Worm (Caenorhabditis elegans) whole organism, L3 larva: ENCODE results near the gene ift-81.
A peak's percentile ranks its signal among the peaks of the same experiment; 100 is the strongest.

ENCODE experiments used
- ZK546.5 ChIP-seq: sonication (generic microtip); optimal IDR thresholded peaks from 2 replicates; lab custom pipeline; 2017; ENCODE audit warnings: missing biosample characterization, missing genetic modification characterization
- aly-2 ChIP-seq: fragments of 150-350 bp; optimal IDR thresholded peaks from 2 replicates; lab custom pipeline; 2014; ENCODE audit warnings: missing biosample characterization, missing genetic modification characterization
- ama-1 ChIP-seq: fragments of 150-350 bp; optimal IDR thresholded peaks from 2 replicates; lab custom pipeline; 2018
- ceh-16 ChIP-seq: sonication (generic microtip); optimal IDR thresholded peaks from 2 replicates; lab custom pipeline; 2017; ENCODE audit warnings: missing biosample characterization, missing genetic modification characterization
- ceh-28 ChIP-seq: fragments of 150-350 bp; optimal IDR thresholded peaks from 2 replicates; lab custom pipeline; 2014; ENCODE audit warnings: missing biosample characterization, missing genetic modification reagents, missing genetic modification characterization
- ceh-82 ChIP-seq: fragments of 150-350 bp; optimal IDR thresholded peaks from 2 replicates; lab custom pipeline; 2014; ENCODE audit warnings: missing biosample characterization, missing genetic modification characterization
- ceh-9 ChIP-seq: sonication (generic microtip); optimal IDR thresholded peaks from 2 replicates; lab custom pipeline; 2018; ENCODE audit warnings: missing biosample characterization, missing genetic modification characterization
- daf-12 ChIP-seq: fragments of 150-350 bp; optimal IDR thresholded peaks from 2 replicates; lab custom pipeline; 2014; ENCODE audit warnings: missing biosample characterization, missing genetic modification reagents, missing genetic modification characterization
- elt-2 ChIP-seq: sonication (generic microtip); optimal IDR thresholded peaks from 2 replicates; lab custom pipeline; 2016; ENCODE audit warnings: missing genetic modification reagents, mild to moderate bottlenecking, missing genetic modification characterization, missing compliant biosample characterization
- fkh-10 ChIP-seq: sonication (generic microtip); optimal IDR thresholded peaks from 2 replicates; lab custom pipeline; 2017; ENCODE audit warnings: missing biosample characterization, missing genetic modification reagents, missing genetic modification characterization
- hmg-11 ChIP-seq: sonication (generic microtip); optimal IDR thresholded peaks from 2 replicates; lab custom pipeline; 2016; ENCODE audit warnings: missing genetic modification characterization, missing compliant biosample characterization
- jun-1 ChIP-seq: fragments of 150-350 bp; optimal IDR thresholded peaks from 2 replicates; lab custom pipeline; 2014; ENCODE audit warnings: missing biosample characterization, missing genetic modification reagents, missing genetic modification characterization
- lin-15B ChIP-seq: fragments of 150-350 bp; optimal IDR thresholded peaks from 2 replicates; lab custom pipeline; 2014; ENCODE audit warnings: missing biosample characterization, missing genetic modification characterization
- lin-39 ChIP-seq: fragments of 150-350 bp; optimal IDR thresholded peaks from 2 replicates; lab custom pipeline; 2018; ENCODE audit warnings: missing biosample characterization, missing genetic modification reagents, missing genetic modification characterization
- lsy-12 ChIP-seq: sonication (generic microtip); optimal IDR thresholded peaks from 2 replicates; lab custom pipeline; 2016; ENCODE audit warnings: mild to moderate bottlenecking, missing genetic modification characterization, missing compliant biosample characterization
- mml-1 ChIP-seq: fragments of 150-350 bp; sonication (generic microtip); optimal IDR thresholded peaks from 3 replicates; lab custom pipeline; 2014; ENCODE audit warnings: missing biosample characterization, missing genetic modification characterization
- nfya-1 ChIP-seq: sonication (generic microtip); optimal IDR thresholded peaks from 2 replicates; lab custom pipeline; 2017; ENCODE audit warnings: missing genetic modification characterization, mild to moderate bottlenecking, missing compliant biosample characterization, antibody characterized with exemption, moderate library complexity; ENCODE audit not compliant: insufficient read depth
- nhr-12 ChIP-seq: fragments of 150-350 bp; optimal IDR thresholded peaks from 2 replicates; lab custom pipeline; 2014; ENCODE audit warnings: missing biosample characterization, missing genetic modification characterization
- nhr-23 ChIP-seq: fragments of 150-350 bp; optimal IDR thresholded peaks from 2 replicates; lab custom pipeline; 2014; ENCODE audit warnings: missing biosample characterization, missing genetic modification reagents, missing genetic modification characterization
- nhr-25 ChIP-seq: sonication (generic microtip); optimal IDR thresholded peaks from 2 replicates; lab custom pipeline; 2017; ENCODE audit warnings: missing biosample characterization, missing genetic modification characterization
- nhr-28 ChIP-seq: fragments of 150-350 bp; optimal IDR thresholded peaks from 2 replicates; lab custom pipeline; 2014; ENCODE audit warnings: missing biosample characterization, missing genetic modification characterization
- nhr-67 ChIP-seq: fragments of 150-350 bp; optimal IDR thresholded peaks from 2 replicates; lab custom pipeline; 2014; ENCODE audit warnings: missing biosample characterization, missing genetic modification characterization
- nhr-76 ChIP-seq: fragments of 150-350 bp; sonication (generic microtip); optimal IDR thresholded peaks from 5 replicates; lab custom pipeline; 2014; ENCODE audit warnings: missing biosample characterization, missing genetic modification characterization
- pha-4 ChIP-seq: fragments of 150-350 bp; optimal IDR thresholded peaks from 2 replicates; lab custom pipeline; 2014; ENCODE audit warnings: missing biosample characterization, missing genetic modification reagents, missing genetic modification characterization
- sea-2 ChIP-seq: fragments of 150-350 bp; sonication (generic microtip); optimal IDR thresholded peaks from 4 replicates; lab custom pipeline; 2014; ENCODE audit warnings: missing biosample characterization, missing genetic modification reagents, missing genetic modification characterization
- skn-1 ChIP-seq: fragments of 150-350 bp; optimal IDR thresholded peaks from 2 replicates; lab custom pipeline; 2014; ENCODE audit warnings: missing biosample characterization, missing genetic modification characterization
- snpc-4 ChIP-seq: fragments of 150-350 bp; optimal IDR thresholded peaks from 2 replicates; lab custom pipeline; 2014; ENCODE audit warnings: missing biosample characterization, missing genetic modification characterization
- unc-39 ChIP-seq: sonication (generic microtip); optimal IDR thresholded peaks from 4 replicates; lab custom pipeline; 2017; ENCODE audit warnings: missing biosample characterization, missing genetic modification characterization
- ztf-11 ChIP-seq: fragments of 150-350 bp; optimal IDR thresholded peaks from 2 replicates; lab custom pipeline; 2014; ENCODE audit warnings: missing biosample characterization, missing genetic modification characterization

The ift-81 gene

ce11 chrX:5348529-5349148, 50.3 kb downstream of the ift-81 start, which contains the start of gene syx-3:
Gene syx-3 (plus strand): TSS chrX:5349098.
- peak; percentile 2 for TF ChIP-seq nfya-1 (tag; lab: Kevin White, UChicago)
- TF ChIP-seq elt-2 (tag; lab: Kevin White, UChicago), result peak; percentile 6
- no peak for TF ChIP-seq nhr-67 (tag; lab: Kevin White, UChicago)
- no peak for TF ChIP-seq ama-1 (lab: Kevin White, UChicago)
- TF ChIP-seq pha-4 (tag; lab: Kevin White, UChicago), result peak; percentile 6

- no peak for TF ChIP-seq ama-1 (lab: Kevin White, UChicago)
- peak; percentile 50 for TF ChIP-seq hmg-11 (tag; lab: Kevin White, UChicago)
- TF ChIP-seq mml-1 (tag; lab: Kevin White, UChicago), result no peak
- no peak for TF ChIP-seq lsy-12 (tag; lab: Kevin White, UChicago)
- peak; percentile 40 for TF ChIP-seq nfya-1 (tag; lab: Kevin White, UChicago)
- TF ChIP-seq ceh-16, result no peak
- TF ChIP-seq ceh-82, result no peak
- TF ChIP-seq elt-2 (tag; lab: Kevin White, UChicago), result peak; percentile 63
- no peak for TF ChIP-seq fkh-10 (GFP tag; lab: Kevin White, UChicago)
- no peak for TF ChIP-seq ztf-11
- no peak for TF ChIP-seq unc-39 (tag; lab: Kevin White, UChicago)
- TF ChIP-seq daf-12 (tag; lab: Kevin White, UChicago), result no peak
- TF ChIP-seq lin-39 (tag; lab: Kevin White, UChicago), result peak; percentile 60
- TF ChIP-seq lin-15B (tag; lab: Kevin White, UChicago), result no peak
- no peak for TF ChIP-seq ZK546.5 (tag; lab: Kevin White, UChicago)
- TF ChIP-seq skn-1 (tag; lab: Kevin White, UChicago), result peak; percentile 7
- TF ChIP-seq ceh-9 (tag; lab: Kevin White, UChicago), result no peak
- no peak for TF ChIP-seq ceh-28 (tag; lab: Kevin White, UChicago)
- TF ChIP-seq nhr-76 (tag; lab: Kevin White, UChicago), result no peak
- no peak for TF ChIP-seq aly-2 (tag; lab: Kevin White, UChicago)
These were observed 55.9 kb downstream of the ift-81 start, which contains the start of gene pfn-2 for ce11 chrX:5354022-5354876. Gene pfn-2 (minus strand): TSS chrX:5354072.

- no peak for TF ChIP-seq nhr-12 (tag; lab: Kevin White, UChicago)
- no peak for TF ChIP-seq ceh-16
- TF ChIP-seq ceh-28 (tag; lab: Kevin White, UChicago), result no peak
- no peak for TF ChIP-seq sea-2 (GFP tag; lab: Kevin White, UChicago)
- TF ChIP-seq jun-1 (tag; lab: Kevin White, UChicago), result peak; percentile 40
- TF ChIP-seq lin-39 (tag; lab: Kevin White, UChicago), result peak; percentile 73
- peak; percentile 4 for TF ChIP-seq nfya-1 (tag; lab: Kevin White, UChicago)
- peak; percentile 68 for TF ChIP-seq nhr-25 (tag; lab: Kevin White, UChicago)
- peak; percentile 76 for TF ChIP-seq pha-4 (tag; lab: Kevin White, UChicago)
- no peak for TF ChIP-seq nhr-23 (tag; lab: Kevin White, UChicago)
- no peak for TF ChIP-seq ztf-11
- TF ChIP-seq snpc-4 (tag; lab: Kevin White, UChicago), result no peak
- peak; percentile 81 for TF ChIP-seq elt-2 (tag; lab: Kevin White, UChicago)
- TF ChIP-seq nhr-28, result no peak
- no peak for TF ChIP-seq mml-1 (tag; lab: Kevin White, UChicago)
- TF ChIP-seq daf-12 (tag; lab: Kevin White, UChicago), result no peak
- TF ChIP-seq skn-1 (tag; lab: Kevin White, UChicago), result peak; percentile 18
- TF ChIP-seq, all 47 proteins: peak for 7
These were observed 56.9 kb downstream of the ift-81 start for ce11 chrX:5355253-5355652.
